Worm (Caenorhabditis elegans) whole organism, late embryonic: ENCODE results near the gene tdo-2.

ENCODE experiments used
- ceh-2 ChIP-seq: sonication (generic microtip); optimal IDR thresholded peaks from 2 replicates; lab custom pipeline; 2016; ENCODE audit warnings: missing genotype, missing genetic modification characterization, missing compliant biosample characterization
- ceh-22 ChIP-seq: sonication (generic microtip); optimal IDR thresholded peaks from 2 replicates; lab custom pipeline; 2017; ENCODE audit warnings: missing biosample characterization, missing genetic modification characterization
- ceh-34 ChIP-seq: sonication (generic microtip); optimal IDR thresholded peaks from 2 replicates; lab custom pipeline; 2016; ENCODE audit warnings: mild to moderate bottlenecking, missing genetic modification characterization, missing compliant biosample characterization
- ceh-6 ChIP-seq: fragments of 200-800 bp; sonication (Bioruptor generic); optimal IDR thresholded peaks from 2 replicates; lab custom pipeline; 2018; ENCODE audit warnings: mild to moderate bottlenecking, missing genetic modification characterization, missing compliant biosample characterization
- dve-1 ChIP-seq: sonication (generic microtip); optimal IDR thresholded peaks from 2 replicates; lab custom pipeline; 2017; ENCODE audit warnings: antibody characterized with exemption, mild to moderate bottlenecking, missing genetic modification characterization, missing compliant biosample characterization
- lim-6 ChIP-seq: sonication (generic microtip); optimal IDR thresholded peaks from 2 replicates; lab custom pipeline; 2016; ENCODE audit warnings: missing genetic modification characterization, missing compliant biosample characterization
- mec-3 ChIP-seq: sonication (generic microtip); optimal IDR thresholded peaks from 2 replicates; lab custom pipeline; 2016; ENCODE audit warnings: borderline replicate concordance, missing genetic modification characterization, missing compliant biosample characterization
- nhr-11 ChIP-seq: fragments of 150-350 bp; optimal IDR thresholded peaks from 2 replicates; lab custom pipeline; 2014; ENCODE audit warnings: missing biosample characterization, missing genetic modification characterization
- pat-9 ChIP-seq: fragments of 200-800 bp; sonication (Bioruptor generic); optimal IDR thresholded peaks from 2 replicates; lab custom pipeline; 2018; ENCODE audit warnings: mild to moderate bottlenecking, missing genetic modification characterization, moderate library complexity, missing compliant biosample characterization
- rnt-1 ChIP-seq: sonication (generic microtip); optimal IDR thresholded peaks from 2 replicates; lab custom pipeline; 2016; ENCODE audit warnings: missing genetic modification characterization, missing compliant biosample characterization

- TF ChIP-seq ceh-34 (no peak), mec-3 (tag; lab: Kevin White, UChicago) (no peak), nhr-11 (tag; lab: Kevin White, UChicago) (no peak), lim-6 (no peak), ceh-6 (no peak), rnt-1 (tag; lab: Kevin White, UChicago) (no peak), ceh-2 (tag; lab: Kevin White, UChicago) (no peak), pat-9 (tag; lab: Kevin White, UChicago) (no peak), dve-1 (tag; lab: Kevin White, UChicago) (no peak), ceh-22 (no peak)
Measured at ce11 chrIII:5876867-5877641, 42.7 kb downstream of the tdo-2 start.
